Worm (Caenorhabditis elegans): ENCODE results near the gene B0035.13.
"Not testable (repeated sequence)": the region's sequence is repeated elsewhere in the genome, so short reads cannot be mapped to it uniquely, and the experiment has no call there.

The B0035.13 gene

ce11 chrIV:11269483-11269882 is 37.0 kb downstream of the B0035.13 start:
- TF ChIP-seq flt-1 (GFP tag; IDR thresholded peaks at IDR 0.05), result no peak
- TF ChIP-seq med-1 (GFP tag; optimal IDR thresholded peaks at IDR 0.05; ENCODE audit: insufficient read depth), result no peak
- TF ChIP-seq ztf-29 (GFP tag; IDR thresholded peaks at IDR 0.05), result no peak
- TF ChIP-seq cog-1 (tag; optimal IDR thresholded peaks at IDR 0.05), result no peak
- no peak for TF ChIP-seq ref-1 (GFP tag; conservative IDR thresholded peaks at IDR 0.05)
- TF ChIP-seq T22C8.4 (GFP tag; IDR thresholded peaks at IDR 0.05), result no peak
- no peak for TF ChIP-seq klf-2 (GFP tag; conservative IDR thresholded peaks at IDR 0.05)
- no peak for TF ChIP-seq ztf-23 (GFP tag; IDR thresholded peaks at IDR 0.05)
- TF ChIP-seq tab-1 (GFP tag; IDR thresholded peaks at IDR 0.05), result no peak

ce11 chrIV:11266090-11266489 is 40.4 kb downstream of the B0035.13 start, which contains the start of gene col-127:
Gene col-127, minus strand, starts transcription at chrIV:11266190.
- TF ChIP-seq klf-2 (GFP tag; conservative IDR thresholded peaks at IDR 0.05), result no peak
- no peak for TF ChIP-seq cog-1 (tag; optimal IDR thresholded peaks at IDR 0.05)
- TF ChIP-seq T22C8.4 (GFP tag; IDR thresholded peaks at IDR 0.05), result no peak
- TF ChIP-seq tab-1 (GFP tag; IDR thresholded peaks at IDR 0.05), result no peak
- no peak for TF ChIP-seq med-1 (GFP tag; optimal IDR thresholded peaks at IDR 0.05; ENCODE audit: insufficient read depth)
- TF ChIP-seq ztf-23 (GFP tag; IDR thresholded peaks at IDR 0.05), result no peak
- no peak for TF ChIP-seq flt-1 (GFP tag; IDR thresholded peaks at IDR 0.05)
- no peak for TF ChIP-seq ref-1 (GFP tag; conservative IDR thresholded peaks at IDR 0.05)
- TF ChIP-seq ztf-29 (GFP tag; IDR thresholded peaks at IDR 0.05), result no peak

- not testable (repeated sequence) for TF ChIP-seq tab-1 (GFP tag; IDR thresholded peaks at IDR 0.05); klf-2 (GFP tag; conservative IDR thresholded peaks at IDR 0.05); T22C8.4 (GFP tag; IDR thresholded peaks at IDR 0.05)
These were observed 43.4 kb downstream of the B0035.13 start, which contains the start of gene col-126 for ce11 chrIV:11263101-11263500. Gene col-126, plus strand, starts transcription at chrIV:11263401.

ce11 chrIV:11261535-11261934 is 45.0 kb downstream of the B0035.13 start, which contains the start of gene F54D1.1:
Gene F54D1.1, plus strand, starts transcription at chrIV:11261835.
- TF ChIP-seq klf-2 (GFP tag; conservative IDR thresholded peaks at IDR 0.05), result no peak
- TF ChIP-seq cog-1 (tag; optimal IDR thresholded peaks at IDR 0.05), result no peak
- no peak for TF ChIP-seq tab-1 (GFP tag; IDR thresholded peaks at IDR 0.05)
- TF ChIP-seq med-1 (GFP tag; optimal IDR thresholded peaks at IDR 0.05; ENCODE audit: insufficient read depth), result no peak
- no peak for TF ChIP-seq ztf-29 (GFP tag; IDR thresholded peaks at IDR 0.05)
- no peak for TF ChIP-seq ref-1 (GFP tag; conservative IDR thresholded peaks at IDR 0.05)
- TF ChIP-seq ztf-23 (GFP tag; IDR thresholded peaks at IDR 0.05), result no peak
- TF ChIP-seq flt-1 (GFP tag; IDR thresholded peaks at IDR 0.05), result no peak
- TF ChIP-seq T22C8.4 (GFP tag; IDR thresholded peaks at IDR 0.05), result no peak

- TF ChIP-seq ztf-29 (GFP tag; IDR thresholded peaks at IDR 0.05), result no peak
- no peak for TF ChIP-seq med-1 (GFP tag; optimal IDR thresholded peaks at IDR 0.05; ENCODE audit: insufficient read depth)
- TF ChIP-seq flt-1 (GFP tag; IDR thresholded peaks at IDR 0.05), result no peak
- TF ChIP-seq cog-1 (tag; optimal IDR thresholded peaks at IDR 0.05), result no peak
- no peak for TF ChIP-seq klf-2 (GFP tag; conservative IDR thresholded peaks at IDR 0.05)
These were observed 45.8 kb downstream of the B0035.13 start, which contains the start of gene C05C12.5 for ce11 chrIV:11260544-11261227. Gene C05C12.5, minus strand, starts transcription at chrIV:11261185.

ce11 chrIV:11259485-11259972 is 47.0 kb downstream of the B0035.13 start, which contains the start of gene gtl-1:
Gene gtl-1, minus strand, starts transcription at chrIV:11259535.
- TF ChIP-seq med-1 (GFP tag; optimal IDR thresholded peaks at IDR 0.05; ENCODE audit: insufficient read depth) (no peak), cog-1 (tag; optimal IDR thresholded peaks at IDR 0.05) (no peak), T22C8.4 (GFP tag; IDR thresholded peaks at IDR 0.05) (no peak), ztf-29 (GFP tag; IDR thresholded peaks at IDR 0.05) (no peak), ztf-23 (GFP tag; IDR thresholded peaks at IDR 0.05) (no peak)

- no peak for TF ChIP-seq tab-1 (GFP tag; IDR thresholded peaks at IDR 0.05)
- TF ChIP-seq klf-2 (GFP tag; conservative IDR thresholded peaks at IDR 0.05), result no peak
- no peak for TF ChIP-seq ref-1 (GFP tag; conservative IDR thresholded peaks at IDR 0.05)
- TF ChIP-seq T22C8.4 (GFP tag; IDR thresholded peaks at IDR 0.05), result no peak
- no peak for TF ChIP-seq cog-1 (tag; optimal IDR thresholded peaks at IDR 0.05)
- TF ChIP-seq flt-1 (GFP tag; IDR thresholded peaks at IDR 0.05), result no peak
- TF ChIP-seq ztf-23 (GFP tag; IDR thresholded peaks at IDR 0.05), result no peak
- TF ChIP-seq med-1 (GFP tag; optimal IDR thresholded peaks at IDR 0.05; ENCODE audit: insufficient read depth), result no peak
- TF ChIP-seq ztf-29 (GFP tag; IDR thresholded peaks at IDR 0.05), result no peak
These were observed 49.0 kb downstream of the B0035.13 start for ce11 chrIV:11257476-11257875.
